Worm (Caenorhabditis elegans) whole organism, L4 larva: ENCODE measurements around the gene F09E5.8.

ENCODE experiments used
- R02D3.7 ChIP-seq: fragments of 150-350 bp; sonication (generic microtip); optimal IDR thresholded peaks from 3 replicates; lab custom pipeline; 2014; ENCODE audit warnings: missing biosample characterization, missing genetic modification characterization
- ceh-62 ChIP-seq: sonication (generic microtip); optimal IDR thresholded peaks from 2 replicates; lab custom pipeline; 2017; ENCODE audit warnings: missing biosample characterization, missing genetic modification characterization
- ces-1 ChIP-seq: fragments of 150-350 bp; sonication (generic microtip); optimal IDR thresholded peaks from 4 replicates; lab custom pipeline; 2014; ENCODE audit warnings: missing biosample characterization, missing genetic modification reagents, missing genetic modification characterization
- cey-2 ChIP-seq: sonication (generic microtip); optimal IDR thresholded peaks from 3 replicates; lab custom pipeline; 2017; ENCODE audit warnings: missing genetic modification characterization, mild to moderate bottlenecking, missing compliant biosample characterization, antibody characterized with exemption, borderline replicate concordance; ENCODE audit not compliant: insufficient read depth
- duxl-1 ChIP-seq: sonication (generic microtip); optimal IDR thresholded peaks from 2 replicates; lab custom pipeline; 2016; ENCODE audit warnings: mild to moderate bottlenecking, missing genetic modification characterization, moderate library complexity, missing compliant biosample characterization; ENCODE audit not compliant: poor library complexity
- egl-27 ChIP-seq: sonication (generic microtip); optimal IDR thresholded peaks from 3 replicates; lab custom pipeline; 2017; ENCODE audit warnings: missing biosample characterization, missing genetic modification reagents, missing genetic modification characterization
- lin-13 ChIP-seq: fragments of 150-350 bp; optimal IDR thresholded peaks from 2 replicates; lab custom pipeline; 2014; ENCODE audit warnings: missing biosample characterization, missing genetic modification reagents, missing genetic modification characterization
- mdt-29 ChIP-seq: fragments of 200-800 bp; sonication (Bioruptor generic); IDR thresholded peaks from 2 replicates; pipeline ENCODE4 v1.3.6; 2022; ENCODE audit warnings: missing genetic modification reagents, missing genetic modification characterization, missing compliant biosample characterization
- nhr-25 ChIP-seq: sonication (generic microtip); optimal IDR thresholded peaks from 2 replicates; lab custom pipeline; 2017; ENCODE audit warnings: missing genetic modification characterization, mild to moderate bottlenecking, missing compliant biosample characterization, antibody characterized with exemption, moderate library complexity, borderline replicate concordance; ENCODE audit not compliant: insufficient read depth
- nhr-76 ChIP-seq: fragments of 150-350 bp; optimal IDR thresholded peaks from 2 replicates; lab custom pipeline; 2014; ENCODE audit warnings: missing biosample characterization, missing genetic modification characterization
- pha-4 ChIP-seq, 2 experiments: fragments of 150-350 bp in 1 of 2; fragments of 200-800 bp in 1 of 2; sonication (Bioruptor generic) in 1 of 2; IDR thresholded peaks in 1 of 2; optimal IDR thresholded peaks in 1 of 2; 2 replicates each; pipeline versions ENCODE4 v1.3.6 to Lab custom; 2014 to 2022; ENCODE audit warnings: missing genetic modification characterization in 2 of 2, missing genetic modification reagents in 2 of 2, missing biosample characterization in 1 of 2, missing compliant biosample characterization in 1 of 2
- unc-39 ChIP-seq: sonication (generic microtip); optimal IDR thresholded peaks from 2 replicates; lab custom pipeline; 2017; ENCODE audit warnings: missing biosample characterization, missing genetic modification characterization

ce11 chrII:5353642-5354041 lies 3.2 kb downstream of the F09E5.8 start:
- TF ChIP-seq pha-4 (GFP tag; IDR thresholded peaks at IDR 0.05; lab: Robert Waterston, UW) (peak; percentile 88), pha-4 (tag; optimal IDR thresholded peaks at IDR 0.05; lab: Kevin White, UChicago) (no peak), nhr-76 (tag; lab: Kevin White, UChicago) (no peak), lin-13 (no peak), R02D3.7 (tag; lab: Kevin White, UChicago) (no peak), ceh-62 (tag; lab: Kevin White, UChicago) (no peak), ces-1 (no peak), duxl-1 (tag; lab: Kevin White, UChicago) (peak; percentile 61), egl-27 (tag; lab: Kevin White, UChicago) (no peak), cey-2 (tag; lab: Kevin White, UChicago) (no peak), unc-39 (tag; lab: Kevin White, UChicago) (no peak), nhr-25 (tag; lab: Kevin White, UChicago) (no peak), mdt-29 (GFP tag; lab: Robert Waterston, UW) (peak; percentile 61)
